Worm (Caenorhabditis elegans) whole organism, young adult: ENCODE measurements around the gene vps-41.

ENCODE experiments used
- B0019.2 ChIP-seq: fragments of 200-800 bp; sonication (Bioruptor generic); conservative IDR thresholded peaks from 2 replicates; pipeline ENCODE4 v1.3.6; 2022; ENCODE audit warnings: missing genetic modification reagents, missing genetic modification characterization, missing compliant biosample characterization
- C06A6.2 ChIP-seq: fragments of 200-800 bp; sonication (Bioruptor generic); conservative IDR thresholded peaks from 2 replicates; pipeline ENCODE4 v1.3.6; 2022; ENCODE audit warnings: missing genetic modification characterization, missing compliant biosample characterization
- C17E4.6 ChIP-seq: fragments of 200-800 bp; sonication (Bioruptor generic); IDR thresholded peaks from 2 replicates; pipeline ENCODE4 v1.3.6; 2022; ENCODE audit warnings: missing genetic modification reagents, missing genetic modification characterization, missing compliant biosample characterization
- D2030.7 ChIP-seq: fragments of 200-800 bp; sonication (Bioruptor generic); IDR thresholded peaks from 2 replicates; pipeline ENCODE4 v1.3.6; 2022; ENCODE audit warnings: missing genetic modification reagents, missing genetic modification characterization, missing compliant biosample characterization
- F22D6.2 ChIP-seq: sonication (generic microtip); optimal IDR thresholded peaks from 2 replicates; lab custom pipeline; 2016; ENCODE audit warnings: mild to moderate bottlenecking, missing genetic modification characterization, missing compliant biosample characterization
- F23B12.7 ChIP-seq: sonication (generic microtip); optimal IDR thresholded peaks from 2 replicates; lab custom pipeline; 2017; ENCODE audit warnings: missing genetic modification characterization, mild to moderate bottlenecking, missing compliant biosample characterization, antibody characterized with exemption, moderate library complexity; ENCODE audit not compliant: insufficient read depth
- F52B5.7 ChIP-seq: sonication (generic microtip); optimal IDR thresholded peaks from 2 replicates; lab custom pipeline; 2016; ENCODE audit warnings: mild to moderate bottlenecking, missing genetic modification characterization, missing compliant biosample characterization
- F55B11.4 ChIP-seq: sonication (generic microtip); optimal IDR thresholded peaks from 2 replicates; lab custom pipeline; 2016; ENCODE audit warnings: missing compliant biosample characterization, missing genetic modification characterization, borderline replicate concordance; ENCODE audit not compliant: insufficient read depth
- F57C9.4 ChIP-seq: sonication (generic microtip); optimal IDR thresholded peaks from 2 replicates; lab custom pipeline; 2017; ENCODE audit warnings: mild to moderate bottlenecking, missing genetic modification characterization, missing compliant biosample characterization
- T07F8.4 ChIP-seq: sonication (generic microtip); optimal IDR thresholded peaks from 2 replicates; lab custom pipeline; 2016; ENCODE audit warnings: mild to moderate bottlenecking, missing genetic modification characterization, moderate library complexity, missing compliant biosample characterization
- Y53G8AR.9 ChIP-seq: fragments of 200-800 bp; sonication (Bioruptor generic); conservative IDR thresholded peaks from 2 replicates; pipeline ENCODE4 v1.3.6; 2022; ENCODE audit warnings: missing genetic modification reagents, missing genetic modification characterization, missing compliant biosample characterization
- Y56A3A.18 ChIP-seq: fragments of 200-800 bp; sonication (Bioruptor generic); IDR thresholded peaks from 2 replicates; pipeline ENCODE4 v1.3.6; 2022; ENCODE audit warnings: missing genetic modification reagents, missing genetic modification characterization, missing compliant biosample characterization
- Y79H2A.3 ChIP-seq: fragments of 200-800 bp; sonication (Bioruptor generic); conservative IDR thresholded peaks from 2 replicates; pipeline ENCODE4 v1.3.6; 2022; ENCODE audit warnings: missing genetic modification reagents, missing genetic modification characterization, missing compliant biosample characterization
- aptf-2 ChIP-seq: fragments of 200-800 bp; sonication (Bioruptor generic); conservative IDR thresholded peaks from 2 replicates; pipeline ENCODE4 v1.3.6; 2022; ENCODE audit warnings: missing genetic modification reagents, missing genetic modification characterization, missing compliant biosample characterization
- athp-1 ChIP-seq: sonication (generic microtip); optimal IDR thresholded peaks from 2 replicates; lab custom pipeline; 2017; ENCODE audit warnings: mild to moderate bottlenecking, missing genetic modification characterization, missing compliant biosample characterization
- attf-3 ChIP-seq: fragments of 200-800 bp; sonication (Bioruptor generic); conservative IDR thresholded peaks from 2 replicates; pipeline ENCODE4 v1.3.6; 2022; ENCODE audit warnings: missing genetic modification reagents, missing genetic modification characterization, missing compliant biosample characterization
- attf-5 ChIP-seq: fragments of 200-800 bp; sonication (Bioruptor generic); optimal IDR thresholded peaks from 2 replicates; lab custom pipeline; 2018; ENCODE audit warnings: mild to moderate bottlenecking, missing genetic modification characterization, missing compliant biosample characterization
- bed-1 ChIP-seq: fragments of 200-800 bp; sonication (Bioruptor generic); IDR thresholded peaks from 2 replicates; pipeline ENCODE4 v1.3.6; 2022; ENCODE audit warnings: missing genetic modification reagents, missing genetic modification characterization, missing compliant biosample characterization
- ccch-3 ChIP-seq: fragments of 200-800 bp; sonication (Bioruptor generic); optimal IDR thresholded peaks from 2 replicates; lab custom pipeline; 2018; ENCODE audit warnings: mild to moderate bottlenecking, missing genetic modification characterization, missing compliant biosample characterization
- ceh-40 ChIP-seq: fragments of 200-800 bp; sonication (Bioruptor generic); IDR thresholded peaks from 2 replicates; pipeline ENCODE4 v1.3.6; 2022; ENCODE audit warnings: missing genetic modification characterization, missing compliant biosample characterization
- ceh-79 ChIP-seq: sonication (generic microtip); optimal IDR thresholded peaks from 2 replicates; lab custom pipeline; 2017; ENCODE audit warnings: mild to moderate bottlenecking, missing genetic modification characterization, missing compliant biosample characterization
- ceh-91 ChIP-seq: fragments of 200-800 bp; sonication (Bioruptor generic); IDR thresholded peaks from 2 replicates; pipeline ENCODE4 v1.3.6; 2022; ENCODE audit warnings: missing genetic modification reagents, missing genetic modification characterization, missing compliant biosample characterization
- die-1 ChIP-seq: sonication (generic microtip); optimal IDR thresholded peaks from 2 replicates; lab custom pipeline; 2016; ENCODE audit warnings: missing genotype, mild to moderate bottlenecking, missing genetic modification characterization, missing compliant biosample characterization
- efl-1 ChIP-seq: fragments of 150-350 bp; optimal IDR thresholded peaks from 2 replicates; lab custom pipeline; 2014; ENCODE audit warnings: missing biosample characterization, missing genetic modification reagents, missing genetic modification characterization
- fkh-3 ChIP-seq: sonication (generic microtip); optimal IDR thresholded peaks from 2 replicates; lab custom pipeline; 2016; ENCODE audit warnings: mild to moderate bottlenecking, missing genetic modification characterization, missing compliant biosample characterization
- hlh-26 ChIP-seq: fragments of 200-800 bp; sonication (Bioruptor generic); conservative IDR thresholded peaks from 2 replicates; pipeline ENCODE4 v1.3.6; 2022; ENCODE audit warnings: missing genetic modification reagents, missing genetic modification characterization, missing compliant biosample characterization
- hmg-20 ChIP-seq: fragments of 200-800 bp; sonication (Bioruptor generic); IDR thresholded peaks from 2 replicates; pipeline ENCODE4 v1.3.6; 2022; ENCODE audit warnings: missing genetic modification reagents, missing genetic modification characterization, missing compliant biosample characterization
- hrde-1 ChIP-seq: sonication (generic microtip); optimal IDR thresholded peaks from 2 replicates; lab custom pipeline; 2016; ENCODE audit warnings: missing genetic modification characterization, mild to moderate bottlenecking, missing compliant biosample characterization, moderate library complexity, missing genotype, missing genetic modification reagents, borderline replicate concordance
- hsf-1 ChIP-seq: fragments of 200-800 bp; sonication (Bioruptor generic); IDR thresholded peaks from 2 replicates; pipeline ENCODE4 v1.3.6; 2022; ENCODE audit warnings: missing genetic modification reagents, missing genetic modification characterization, missing compliant biosample characterization
- let-526 ChIP-seq: fragments of 200-800 bp; sonication (Bioruptor generic); IDR thresholded peaks from 2 replicates; pipeline ENCODE4 v1.3.6; 2022; ENCODE audit warnings: missing genetic modification reagents, missing genetic modification characterization, missing compliant biosample characterization
- lin-26 ChIP-seq: fragments of 200-800 bp; sonication (Bioruptor generic); IDR thresholded peaks from 2 replicates; pipeline ENCODE4 v1.3.6; 2022; ENCODE audit warnings: missing genetic modification reagents, missing genetic modification characterization, missing compliant biosample characterization
- lin-35 ChIP-seq, 3 experiments: fragments of 150-350 bp in 2 of 3; sonication (generic microtip) in 1 of 3; optimal IDR thresholded peaks; 2 replicates each; lab custom pipeline; 2014 to 2018; ENCODE audit warnings: missing biosample characterization in 3 of 3, missing genetic modification characterization in 3 of 3, missing genetic modification reagents in 3 of 3
- lin-40 ChIP-seq: sonication (generic microtip); optimal IDR thresholded peaks from 2 replicates; lab custom pipeline; 2016; ENCODE audit warnings: missing genetic modification characterization, mild to moderate bottlenecking, missing compliant biosample characterization, missing genotype, missing genetic modification reagents
- madf-10 ChIP-seq: sonication (generic microtip); optimal IDR thresholded peaks from 2 replicates; lab custom pipeline; 2016; ENCODE audit warnings: mild to moderate bottlenecking, missing genetic modification characterization, missing compliant biosample characterization
- madf-3 ChIP-seq: fragments of 200-800 bp; sonication (Bioruptor generic); IDR thresholded peaks from 2 replicates; pipeline ENCODE4 v1.3.6; 2022; ENCODE audit warnings: missing genetic modification reagents, missing genetic modification characterization, missing compliant biosample characterization
- madf-6 ChIP-seq: fragments of 200-800 bp; sonication (Bioruptor generic); IDR thresholded peaks from 2 replicates; pipeline ENCODE4 v1.3.6; 2022; ENCODE audit warnings: missing genetic modification reagents, missing genetic modification characterization, missing compliant biosample characterization
- madf-8 ChIP-seq: fragments of 200-800 bp; sonication (Bioruptor generic); conservative IDR thresholded peaks from 2 replicates; pipeline ENCODE4 v1.3.6; 2022; ENCODE audit warnings: missing genetic modification reagents, missing genetic modification characterization, missing compliant biosample characterization
- mel-28 ChIP-seq: sonication (generic microtip); optimal IDR thresholded peaks from 2 replicates; lab custom pipeline; 2016; ENCODE audit warnings: borderline replicate concordance, mild to moderate bottlenecking, missing genetic modification characterization, missing compliant biosample characterization
- nfyb-1 ChIP-seq: fragments of 200-800 bp; sonication (Bioruptor generic); IDR thresholded peaks from 2 replicates; pipeline ENCODE4 v1.3.6; 2022; ENCODE audit warnings: missing genetic modification reagents, missing genetic modification characterization, missing compliant biosample characterization
- nhr-179 ChIP-seq: sonication (generic microtip); optimal IDR thresholded peaks from 2 replicates; lab custom pipeline; 2016; ENCODE audit warnings: mild to moderate bottlenecking, missing genetic modification characterization, missing compliant biosample characterization
- pbrm-1 ChIP-seq: fragments of 200-800 bp; sonication (Bioruptor generic); IDR thresholded peaks from 2 replicates; pipeline ENCODE4 v1.3.6; 2022; ENCODE audit warnings: missing genetic modification reagents, missing genetic modification characterization, missing compliant biosample characterization
- sea-2 ChIP-seq: fragments of 200-800 bp; sonication (Bioruptor generic); IDR thresholded peaks from 2 replicates; pipeline ENCODE4 v1.3.6; 2022; ENCODE audit warnings: missing genetic modification characterization, missing compliant biosample characterization
- snpc-1.1 ChIP-seq: sonication (generic microtip); optimal IDR thresholded peaks from 2 replicates; lab custom pipeline; 2017; ENCODE audit warnings: missing genetic modification characterization, mild to moderate bottlenecking, missing compliant biosample characterization, antibody characterized with exemption, moderate library complexity, missing genotype, missing genetic modification reagents; ENCODE audit not compliant: insufficient read depth
- unc-62 ChIP-seq: fragments of 150-350 bp; optimal IDR thresholded peaks from 2 replicates; lab custom pipeline; 2014; ENCODE audit warnings: missing biosample characterization, missing genetic modification reagents, missing genetic modification characterization
- xnd-1 ChIP-seq: sonication (generic microtip); optimal IDR thresholded peaks from 2 replicates; lab custom pipeline; 2016; ENCODE audit warnings: missing genotype, missing genetic modification reagents, missing genetic modification characterization, missing compliant biosample characterization
- ztf-22 ChIP-seq: fragments of 200-800 bp; sonication (Bioruptor generic); optimal IDR thresholded peaks from 2 replicates; lab custom pipeline; 2018; ENCODE audit warnings: mild to moderate bottlenecking, missing genetic modification characterization, moderate library complexity, missing compliant biosample characterization
- ztf-25 ChIP-seq: fragments of 200-800 bp; sonication (Bioruptor generic); IDR thresholded peaks from 2 replicates; pipeline ENCODE4 v1.3.6; 2022; ENCODE audit warnings: missing genetic modification reagents, missing genetic modification characterization, missing compliant biosample characterization

Gene vps-41

ce11 chrX:5319214-5319838 lies 35.7 kb downstream of the vps-41 start (continued):
- TF ChIP-seq T07F8.4 (peak; percentile 50), Y56A3A.18 (GFP tag; lab: Robert Waterston, UW) (peak; percentile 65; the same call in 1 of the 2 replicates), ztf-25 (GFP tag; lab: Robert Waterston, UW) (peak; percentile 89; the same call in 1 of the 2 replicates), madf-6 (GFP tag; lab: Robert Waterston, UW) (no peak), F55B11.4 (no peak), aptf-2 (peak; percentile 50; the same call in 1 of the 2 replicates), F52B5.7 (tag; lab: Kevin White, UChicago) (no peak), hlh-26 (GFP tag; lab: Robert Waterston, UW) (no peak), C17E4.6 (GFP tag; lab: Robert Waterston, UW) (no peak), athp-1 (no peak), F57C9.4 (tag; lab: Kevin White, UChicago) (no peak), B0019.2 (GFP tag; lab: Robert Waterston, UW) (no peak), C06A6.2 (GFP tag; lab: Robert Waterston, UW) (no peak), Y53G8AR.9 (GFP tag; lab: Robert Waterston, UW) (0 out of 2 replicates have a peak, but pooled peaks have one; percentile 51), ceh-91 (no peak), D2030.7 (GFP tag; lab: Robert Waterston, UW) (no peak; the same call in 1 of the 2 replicates), attf-3 (no peak), xnd-1 (tag; lab: Kevin White, UChicago) (no peak), nhr-179 (peak; percentile 24), fkh-3 (tag; lab: Kevin White, UChicago) (no peak), madf-8 (GFP tag; lab: Robert Waterston, UW) (no peak), nfyb-1 (GFP tag; lab: Robert Waterston, UW) (no peak), attf-5 (peak; percentile 17), sea-2 (no peak), Y79H2A.3 (GFP tag; lab: Robert Waterston, UW) (no peak), ccch-3 (GFP tag; lab: Kevin White, UChicago) (no peak), ztf-22 (no peak), unc-62 (no peak), F23B12.7 (tag; lab: Kevin White, UChicago) (peak; percentile 76), lin-35 (GFP tag; optimal IDR thresholded peaks at IDR 0.05; lab: Kevin White, UChicago) (peak in 1 of 3 experiments; percentile 57), lin-40 (peak; percentile 63), let-526 (no peak), F22D6.2 (no peak), ceh-79 (no peak), snpc-1.1 (peak; percentile 83), pbrm-1 (GFP tag; lab: Robert Waterston, UW) (0 out of 2 replicates have a peak, but pooled peaks have one; percentile 49), hsf-1 (GFP tag; lab: Robert Waterston, UW) (no peak), madf-3 (GFP tag; lab: Robert Waterston, UW) (0 out of 2 replicates have a peak, but pooled peaks have one; percentile 22), bed-1 (no peak), ceh-40 (GFP tag; lab: Robert Waterston, UW) (peak; percentile 79), hmg-20 (GFP tag; lab: Robert Waterston, UW) (peak; percentile 76), lin-26 (peak; percentile 85), hrde-1 (tag; lab: Kevin White, UChicago) (no peak), efl-1 (no peak), die-1 (tag; lab: Kevin White, UChicago) (peak; percentile 83), madf-10 (tag; lab: Kevin White, UChicago) (peak; percentile 56), mel-28 (tag; lab: Kevin White, UChicago) (no peak)
